Worm (Caenorhabditis elegans) whole organism, mixed stage, embryonic: ENCODE data around the gene pll-1.

Experiments
- nhr-76 ChIP-seq: sonication (generic microtip); optimal IDR thresholded peaks from 2 replicates; lab custom pipeline; 2017; ENCODE audit warnings: missing biosample characterization, missing genetic modification characterization
- pha-4 ChIP-seq: fragments of 150-350 bp; optimal IDR thresholded peaks from 2 replicates; lab custom pipeline; 2018; ENCODE audit warnings: missing biosample characterization, missing genetic modification reagents, missing genetic modification characterization
- snpc-4 ChIP-seq: fragments of 150-350 bp; optimal IDR thresholded peaks from 2 replicates; lab custom pipeline; 2014; ENCODE audit warnings: missing biosample characterization, missing genetic modification characterization
- unc-39 ChIP-seq: fragments of 150-350 bp; optimal IDR thresholded peaks from 2 replicates; lab custom pipeline; 2014; ENCODE audit warnings: missing biosample characterization, missing genetic modification characterization

- TF ChIP-seq pha-4 (tag; lab: Kevin White, UChicago), result no peak
- no peak for TF ChIP-seq nhr-76 (tag; lab: Kevin White, UChicago)
- no peak for TF ChIP-seq snpc-4 (tag; lab: Kevin White, UChicago)
- TF ChIP-seq unc-39, result no peak
Observed at ce11 chrIII:422553-422952, 56.8 kb downstream of the pll-1 start.
